Fruit fly (Drosophila melanogaster): ENCODE data around the gene Ms.
A peak's percentile ranks its signal among the peaks of the same experiment; 100 is the strongest.

The Ms gene

dm6 chr3R:24348420-24349190, 7.3 kb downstream of the Ms start, which contains the start of the genes CG5746 and CG6454:
CG5746 (minus strand) TSS chr3R:24348791.
CG6454 (plus strand) TSS chr3R:24349182.
- TF ChIP-seq Sox15 (GFP tag; optimal IDR thresholded peaks at IDR 0.05) = peak; percentile 47
- TF ChIP-seq CG11902 (GFP tag; optimal IDR thresholded peaks at IDR 0.05) = peak; percentile 44
- no peak for TF ChIP-seq ss (GFP tag; optimal IDR thresholded peaks at IDR 0.05)
- TF ChIP-seq Hr39 (GFP tag; optimal IDR thresholded peaks at IDR 0.05) = no peak
- peak; percentile 18; the same call in 1 of the 2 replicates for TF ChIP-seq CG11294 (GFP tag; IDR thresholded peaks at IDR 0.05)
- TF ChIP-seq CG31627 (GFP tag; optimal IDR thresholded peaks at IDR 0.05) = peak; percentile 79
- TF ChIP-seq CG1621 (tag; optimal IDR thresholded peaks at IDR 0.05) = no peak
- 0 out of 2 replicates have a peak, but pooled peaks have one; percentile 9 for TF ChIP-seq Gug (GFP tag; IDR thresholded peaks at IDR 0.05)
- peak; percentile 76 for TF ChIP-seq esn (GFP tag; optimal IDR thresholded peaks at IDR 0.05)
- TF ChIP-seq CG6163 (GFP tag; IDR thresholded peaks at IDR 0.05) = no peak
- no peak for TF ChIP-seq CG6854 (GFP tag; optimal IDR thresholded peaks at IDR 0.05)
- TF ChIP-seq CG15336 (GFP tag; IDR thresholded peaks at IDR 0.05) = no peak
- TF ChIP-seq lz (GFP tag; optimal IDR thresholded peaks at IDR 0.05) = peak; percentile 75
- TF ChIP-seq vri (GFP tag; optimal IDR thresholded peaks at IDR 0.05) = no peak
- TF ChIP-seq CG10631 (GFP tag; optimal IDR thresholded peaks at IDR 0.05) = no peak
- TF ChIP-seq eg (GFP tag; IDR thresholded peaks at IDR 0.05) = no peak; the same call in 2 of the 3 replicates
- no peak for TF ChIP-seq spab (GFP tag; optimal IDR thresholded peaks at IDR 0.05)
- TF ChIP-seq cyc (GFP tag; optimal IDR thresholded peaks at IDR 0.05) = peak; percentile 61

- TF ChIP-seq topi (GFP tag; optimal IDR thresholded peaks at IDR 0.05) (no peak), Lpt (GFP tag; optimal IDR thresholded peaks at IDR 0.05) (no peak), CG32006 (GFP tag; optimal IDR thresholded peaks at IDR 0.05) (no peak), fd59A (GFP tag; optimal IDR thresholded peaks at IDR 0.05) (no peak), Eip93F (GFP tag; optimal IDR thresholded peaks at IDR 0.05) (no peak), Hr39 (GFP tag; optimal IDR thresholded peaks at IDR 0.05) (no peak)
These were observed 12.1 kb downstream of the Ms start for dm6 chr3R:24353448-24353847.

dm6 chr3R:24357698-24358097, 16.3 kb downstream of the Ms start, which contains the start of gene Golgin84:
Golgin84 (minus strand) TSS chr3R:24357938.
- no peak for TF ChIP-seq esn (GFP tag; optimal IDR thresholded peaks at IDR 0.05)
- TF ChIP-seq Ets96B (tag; optimal IDR thresholded peaks at IDR 0.05) = no peak
- no peak for TF ChIP-seq eg (GFP tag; IDR thresholded peaks at IDR 0.05)
- TF ChIP-seq Sox14 (GFP tag; optimal IDR thresholded peaks at IDR 0.05) = no peak
- no peak for TF ChIP-seq svp (GFP tag)
- TF ChIP-seq net (GFP tag; optimal IDR thresholded peaks at IDR 0.05) = no peak
- TF ChIP-seq CG7368 (GFP tag; optimal IDR thresholded peaks at IDR 0.05) = no peak
- no peak for TF ChIP-seq CG3919 (GFP tag; optimal IDR thresholded peaks at IDR 0.05)
- TF ChIP-seq CG11902 (GFP tag; optimal IDR thresholded peaks at IDR 0.05) = no peak
- no peak for TF ChIP-seq fd59A (GFP tag; optimal IDR thresholded peaks at IDR 0.05)

- TF ChIP-seq CG8632 (GFP tag; optimal IDR thresholded peaks at IDR 0.05) = no peak
- no peak for TF ChIP-seq CG31627 (GFP tag; optimal IDR thresholded peaks at IDR 0.05)
- peak; percentile 97 for TF ChIP-seq Sox14 (GFP tag; optimal IDR thresholded peaks at IDR 0.05)
- TF ChIP-seq spab (GFP tag; optimal IDR thresholded peaks at IDR 0.05) = no peak
- no peak for TF ChIP-seq Hr38 (GFP tag; optimal IDR thresholded peaks at IDR 0.05)
- no peak for TF ChIP-seq CG4318 (GFP tag; optimal IDR thresholded peaks at IDR 0.05)
These were observed 18.6 kb downstream of the Ms start, which contains the start of gene CG18528 for dm6 chr3R:24359957-24360356. CG18528 (minus strand) TSS chr3R:24360144.

dm6 chr3R:24361583-24361982, 20.2 kb downstream of the Ms start, which contains the start of the genes CG5762 and CG33339:
CG5762 (minus strand) TSS chr3R:24361683.
CG33339 (plus strand) TSS chr3R:24361847.
- TF ChIP-seq CG3919 (GFP tag; optimal IDR thresholded peaks at IDR 0.05) (no peak), esn (GFP tag; optimal IDR thresholded peaks at IDR 0.05) (no peak), Sox15 (GFP tag; optimal IDR thresholded peaks at IDR 0.05) (no peak), net (GFP tag; optimal IDR thresholded peaks at IDR 0.05) (no peak), CG10631 (GFP tag; optimal IDR thresholded peaks at IDR 0.05) (no peak), CG32006 (GFP tag; optimal IDR thresholded peaks at IDR 0.05) (no peak)

Data from whole organism, prepupa.